Worm (Caenorhabditis elegans) whole organism, L4 larva: ENCODE measurements around the gene srw-7.

Source experiments
- ZK546.5 ChIP-seq, 2 experiments: sonication (generic microtip); optimal IDR thresholded peaks; 2 replicates each; lab custom pipeline; 2017; ENCODE audit warnings: missing biosample characterization in 2 of 2, missing genetic modification characterization in 2 of 2
- jun-1 ChIP-seq: fragments of 150-350 bp; optimal IDR thresholded peaks from 2 replicates; lab custom pipeline; 2014; ENCODE audit warnings: missing biosample characterization, missing genetic modification reagents, missing genetic modification characterization
- lin-39 ChIP-seq: fragments of 150-350 bp; optimal IDR thresholded peaks from 2 replicates; lab custom pipeline; 2014; ENCODE audit warnings: missing biosample characterization, missing genetic modification reagents, missing genetic modification characterization
- lsy-2 ChIP-seq, 2 experiments: fragments of 150-350 bp in 1 of 2; sonication (generic microtip) in 1 of 2; optimal IDR thresholded peaks; 2 replicates each; lab custom pipeline; 2014 to 2017; ENCODE audit warnings: missing biosample characterization in 2 of 2, missing genetic modification characterization in 2 of 2
- unc-39 ChIP-seq: sonication (generic microtip); optimal IDR thresholded peaks from 2 replicates; lab custom pipeline; 2017; ENCODE audit warnings: missing biosample characterization, missing genetic modification characterization
- ztf-11 ChIP-seq: fragments of 150-350 bp; optimal IDR thresholded peaks from 2 replicates; lab custom pipeline; 2014; ENCODE audit warnings: missing biosample characterization, missing genetic modification characterization

- TF ChIP-seq unc-39 (tag; lab: Kevin White, UChicago) (no peak), ZK546.5 (tag; optimal IDR thresholded peaks at IDR 0.05; lab: Kevin White, UChicago) (no peak), jun-1 (tag; lab: Kevin White, UChicago) (no peak), lsy-2 (tag; optimal IDR thresholded peaks at IDR 0.05; lab: Kevin White, UChicago) (no peak), lin-39 (tag; lab: Kevin White, UChicago) (no peak), ztf-11 (tag; lab: Kevin White, UChicago) (no peak)
Measured at ce11 chrV:3761829-3762228, 44.2 kb upstream of the srw-7 start.
